Fruit fly (Drosophila melanogaster) whole organism, embryonic: Measurements from ENCODE around the gene nanos.
A peak's percentile ranks its signal among the peaks of the same experiment; 100 is the strongest.

Source experiments
- Awh ChIP-seq: fragments of 200-800 bp; sonication (Bioruptor generic); IDR thresholded peaks from 2 replicates; pipeline ENCODE4, ENCODE4 v1.3.6; 2022; ENCODE audit warnings: missing biosample characterization, missing genetic modification characterization
- CG10979 ChIP-seq: fragments of 200-800 bp; sonication (Bioruptor generic); optimal IDR thresholded peaks from 2 replicates; lab custom pipeline; 2018; ENCODE audit warnings: missing biosample characterization, mild to moderate bottlenecking, missing genetic modification characterization, moderate library complexity
- CG11696 ChIP-seq: fragments of 200-800 bp; sonication (Bioruptor generic); IDR thresholded peaks from 2 replicates; pipeline ENCODE4 v1.3.6; 2022; ENCODE audit warnings: missing biosample characterization, missing genetic modification characterization
- CG12744 ChIP-seq: fragments of 200-800 bp; sonication (Bioruptor generic); optimal IDR thresholded peaks from 2 replicates; lab custom pipeline; 2016; ENCODE audit warnings: missing biosample characterization, missing genetic modification characterization
- CG1603 ChIP-seq: fragments of 200-800 bp; sonication (Bioruptor generic); optimal IDR thresholded peaks from 2 replicates; lab custom pipeline; 2019; ENCODE audit warnings: missing biosample characterization, mild to moderate bottlenecking, missing genetic modification characterization, moderate library complexity
- CG16779 ChIP-seq: fragments of 200-800 bp; sonication (Bioruptor generic); IDR thresholded peaks from 2 replicates; pipeline ENCODE4 v1.3.6; 2022; ENCODE audit warnings: missing biosample characterization, missing genetic modification characterization
- CG17359 ChIP-seq: fragments of 200-800 bp; sonication (Bioruptor generic); optimal IDR thresholded peaks from 3 replicates; lab custom pipeline; 2018; ENCODE audit warnings: missing biosample characterization, mild to moderate bottlenecking, missing genetic modification characterization, moderate library complexity
- CG17361 ChIP-seq: fragments of 200-800 bp; sonication (Bioruptor generic); IDR thresholded peaks from 3 replicates; pipeline ENCODE4 v1.3.6; 2022; ENCODE audit warnings: missing biosample characterization, missing genetic modification characterization
- CG17802 ChIP-seq: fragments of 200-800 bp; sonication (Bioruptor generic); optimal IDR thresholded peaks from 2 replicates; lab custom pipeline; 2018; ENCODE audit warnings: missing biosample characterization, mild to moderate bottlenecking, missing genetic modification characterization, moderate library complexity
- CG31224 ChIP-seq: fragments of 200-800 bp; sonication (Bioruptor generic); IDR thresholded peaks from 2 replicates; pipeline ENCODE4 v1.3.6; 2022; ENCODE audit warnings: missing biosample characterization, missing genetic modification characterization
- CG4328 ChIP-seq: fragments of 200-800 bp; sonication (Bioruptor generic); optimal IDR thresholded peaks from 3 replicates; lab custom pipeline; 2017; ENCODE audit warnings: missing biosample characterization, missing genetic modification reagents, missing genetic modification characterization
- CG43689 ChIP-seq: fragments of 200-800 bp; sonication (Bioruptor generic); IDR thresholded peaks from 2 replicates; pipeline ENCODE4 v1.3.6; 2022; ENCODE audit warnings: missing biosample characterization, missing genetic modification characterization
- CG4617 ChIP-seq: fragments of 200-800 bp; sonication (Bioruptor generic); optimal IDR thresholded peaks from 3 replicates; lab custom pipeline; 2016; ENCODE audit warnings: missing biosample characterization, missing genetic modification characterization, borderline replicate concordance
- CG6254 ChIP-seq: fragments of 200-800 bp; sonication (Bioruptor generic); optimal IDR thresholded peaks from 3 replicates; lab custom pipeline; 2017; ENCODE audit warnings: mild to moderate bottlenecking, missing biosample characterization, missing genetic modification reagents, missing genetic modification characterization
- CG6854 ChIP-seq: fragments of 200-800 bp; sonication (Bioruptor generic); optimal IDR thresholded peaks from 3 replicates; lab custom pipeline; 2017; ENCODE audit warnings: missing biosample characterization, mild to moderate bottlenecking, missing genetic modification characterization
- CG8944 ChIP-seq: fragments of 200-800 bp; sonication (Bioruptor generic); optimal IDR thresholded peaks from 3 replicates; lab custom pipeline; 2016; ENCODE audit warnings: missing biosample characterization, missing genetic modification characterization
- CG9727 ChIP-seq: fragments of 200-800 bp; sonication (Bioruptor generic); optimal IDR thresholded peaks from 3 replicates; lab custom pipeline; 2017; ENCODE audit warnings: missing biosample characterization, mild to moderate bottlenecking, missing genetic modification characterization
- CG9817 ChIP-seq: fragments of 200-800 bp; sonication (Bioruptor generic); optimal IDR thresholded peaks from 2 replicates; lab custom pipeline; 2018; ENCODE audit warnings: missing biosample characterization, mild to moderate bottlenecking, missing genetic modification characterization, moderate library complexity
- D ChIP-seq, 2 experiments: fragments of 200-800 bp in 1 of 2; fragments of >200 bp in 1 of 2; sonication (Bioruptor generic) in 1 of 2; optimal IDR thresholded peaks; 2 replicates in 1 of 2; 3 replicates in 1 of 2; lab custom pipeline; 2017; ENCODE audit warnings: mild to moderate bottlenecking in 1 of 2, missing biosample characterization in 1 of 2, missing genetic modification characterization in 1 of 2, missing genetic modification reagents in 1 of 2
- Doc3 ChIP-seq: fragments of 200-800 bp; sonication (Bioruptor generic); IDR thresholded peaks from 3 replicates; pipeline ENCODE4 v1.3.6; 2022; ENCODE audit warnings: missing biosample characterization, missing genetic modification characterization; ENCODE audit not compliant: partially characterized antibody
- Drgx ChIP-seq: fragments of 200-800 bp; sonication (Bioruptor generic); IDR thresholded peaks from 2 replicates; pipeline ENCODE4 v1.3.6; 2022; ENCODE audit warnings: missing biosample characterization, missing genetic modification characterization
- E2f2 ChIP-seq: fragments of 200-800 bp; sonication (Bioruptor generic); IDR thresholded peaks from 2 replicates; pipeline ENCODE4 v1.3.6; 2022; ENCODE audit warnings: missing biosample characterization, missing genetic modification characterization
- Fer1 ChIP-seq: fragments of 200-800 bp; sonication (Bioruptor generic); optimal IDR thresholded peaks from 2 replicates; lab custom pipeline; 2017; ENCODE audit warnings: missing biosample characterization, mild to moderate bottlenecking, missing genetic modification characterization
- Fer3 ChIP-seq: fragments of 200-800 bp; sonication (Bioruptor generic); optimal IDR thresholded peaks from 2 replicates; lab custom pipeline; 2018; ENCODE audit warnings: missing biosample characterization, mild to moderate bottlenecking, missing genetic modification characterization, moderate library complexity
- HLH3B ChIP-seq: fragments of 200-800 bp; sonication (Bioruptor generic); IDR thresholded peaks from 2 replicates; pipeline ENCODE4 v1.3.6; 2022; ENCODE audit warnings: missing biosample characterization, missing genetic modification characterization
- HmgD ChIP-seq: fragments of 200-800 bp; sonication (Bioruptor generic); optimal IDR thresholded peaks from 3 replicates; lab custom pipeline; 2016; ENCODE audit warnings: missing biosample characterization, missing genetic modification characterization
- Kr ChIP-seq: fragments of 200-800 bp; sonication (Bioruptor generic); optimal IDR thresholded peaks from 2 replicates; lab custom pipeline; 2017; ENCODE audit warnings: missing biosample characterization, mild to moderate bottlenecking, missing genetic modification characterization
- Nf-YA ChIP-seq: fragments of 200-800 bp; sonication (Bioruptor generic); IDR thresholded peaks from 2 replicates; pipeline ENCODE4 v1.3.6; 2022; ENCODE audit warnings: missing biosample characterization, missing genetic modification characterization
- PHDP ChIP-seq: fragments of 200-800 bp; sonication (Bioruptor generic); optimal IDR thresholded peaks from 3 replicates; lab custom pipeline; 2018; ENCODE audit warnings: missing biosample characterization, mild to moderate bottlenecking, missing genetic modification characterization, moderate library complexity
- Ptx1 ChIP-seq: fragments of 200-800 bp; sonication (Bioruptor generic); IDR thresholded peaks from 2 replicates; pipeline ENCODE4 v1.3.6; 2022; ENCODE audit warnings: missing biosample characterization, missing genetic modification characterization
- TFAM ChIP-seq: fragments of 200-800 bp; sonication (Bioruptor generic); optimal IDR thresholded peaks from 2 replicates; lab custom pipeline; 2017; ENCODE audit warnings: missing biosample characterization, missing genetic modification characterization, inconsistent platforms
- Xbp1 ChIP-seq: fragments of 200-800 bp; sonication (Bioruptor generic); optimal IDR thresholded peaks from 3 replicates; lab custom pipeline; 2016; ENCODE audit warnings: missing biosample characterization, mild to moderate bottlenecking, missing genetic modification characterization
- ab ChIP-seq: fragments of 200-800 bp; sonication (Bioruptor generic); optimal IDR thresholded peaks from 2 replicates; lab custom pipeline; 2016; ENCODE audit warnings: missing biosample characterization, missing genetic modification characterization
- ap ChIP-seq: fragments of 200-800 bp; sonication (Bioruptor generic); IDR thresholded peaks from 2 replicates; pipeline ENCODE4 v1.3.6; 2022; ENCODE audit warnings: missing biosample characterization, missing genetic modification characterization
- bbx ChIP-seq: fragments of 200-800 bp; sonication (Bioruptor generic); IDR thresholded peaks from 2 replicates; pipeline ENCODE4 v1.3.6; 2022; ENCODE audit warnings: missing biosample characterization, missing genetic modification characterization; ENCODE audit not compliant: partially characterized antibody
- bcd ChIP-seq: fragments of 200-800 bp; sonication (Bioruptor generic); optimal IDR thresholded peaks from 2 replicates; lab custom pipeline; 2017; ENCODE audit warnings: missing biosample characterization, mild to moderate bottlenecking, missing genetic modification characterization
- bsh ChIP-seq, 2 experiments: fragments of 200-800 bp; sonication (Bioruptor generic); optimal IDR thresholded peaks; 2 replicates each; lab custom pipeline; 2017 to 2018; ENCODE audit warnings: mild to moderate bottlenecking in 2 of 2, missing biosample characterization in 2 of 2, missing genetic modification characterization in 2 of 2, moderate library complexity in 1 of 2
- cg ChIP-seq: fragments of 200-800 bp; sonication (Bioruptor generic); optimal IDR thresholded peaks from 3 replicates; lab custom pipeline; 2019; ENCODE audit warnings: missing biosample characterization, mild to moderate bottlenecking, missing genetic modification characterization, moderate library complexity
- chm ChIP-seq: fragments of 200-800 bp; sonication (Bioruptor generic); IDR thresholded peaks from 2 replicates; pipeline ENCODE4 v1.3.6; 2022; ENCODE audit warnings: missing biosample characterization, missing genetic modification characterization
- ci ChIP-seq: fragments of 200-800 bp; sonication (Bioruptor generic); IDR thresholded peaks from 3 replicates; pipeline ENCODE4 v1.3.6; 2022; ENCODE audit warnings: missing biosample characterization, missing genetic modification characterization
- gcm ChIP-seq: fragments of 200-800 bp; sonication (Bioruptor generic); optimal IDR thresholded peaks from 2 replicates; lab custom pipeline; 2019; ENCODE audit warnings: missing biosample characterization, mild to moderate bottlenecking, missing genetic modification characterization, moderate library complexity
- gsb-n ChIP-seq: fragments of 200-800 bp; sonication (Bioruptor generic); optimal IDR thresholded peaks from 3 replicates; lab custom pipeline; 2018; ENCODE audit warnings: missing biosample characterization, mild to moderate bottlenecking, missing genetic modification characterization
- h ChIP-seq: fragments of >200 bp; optimal IDR thresholded peaks from 2 replicates; lab custom pipeline; 2017
- lmd ChIP-seq: fragments of 200-800 bp; sonication (Bioruptor generic); IDR thresholded peaks from 2 replicates; pipeline ENCODE4 v1.3.6; 2022; ENCODE audit warnings: missing biosample characterization, missing genetic modification characterization
- org-1 ChIP-seq: fragments of 200-800 bp; sonication (Bioruptor generic); optimal IDR thresholded peaks from 2 replicates; lab custom pipeline; 2017; ENCODE audit warnings: missing biosample characterization, missing genetic modification characterization
- sens ChIP-seq: fragments of 200-800 bp; sonication (Bioruptor generic); peaks from one replicate; lab custom pipeline; 2016; ENCODE audit warnings: missing biosample characterization, missing genetic modification characterization
- sens-2 ChIP-seq: fragments of 200-800 bp; sonication (Bioruptor generic); IDR thresholded peaks from 2 replicates; pipeline ENCODE4 v1.3.6; 2022; ENCODE audit warnings: missing biosample characterization, missing genetic modification characterization
- sqz ChIP-seq: fragments of 200-800 bp; sonication (Bioruptor generic); optimal IDR thresholded peaks from 3 replicates; lab custom pipeline; 2018; ENCODE audit warnings: missing biosample characterization, mild to moderate bottlenecking, missing genetic modification characterization
- stwl ChIP-seq: fragments of 200-800 bp; sonication (Bioruptor generic); optimal IDR thresholded peaks from 3 replicates; lab custom pipeline; 2018; ENCODE audit warnings: missing biosample characterization, mild to moderate bottlenecking, missing genetic modification characterization, moderate library complexity

The nanos gene

DNA sequence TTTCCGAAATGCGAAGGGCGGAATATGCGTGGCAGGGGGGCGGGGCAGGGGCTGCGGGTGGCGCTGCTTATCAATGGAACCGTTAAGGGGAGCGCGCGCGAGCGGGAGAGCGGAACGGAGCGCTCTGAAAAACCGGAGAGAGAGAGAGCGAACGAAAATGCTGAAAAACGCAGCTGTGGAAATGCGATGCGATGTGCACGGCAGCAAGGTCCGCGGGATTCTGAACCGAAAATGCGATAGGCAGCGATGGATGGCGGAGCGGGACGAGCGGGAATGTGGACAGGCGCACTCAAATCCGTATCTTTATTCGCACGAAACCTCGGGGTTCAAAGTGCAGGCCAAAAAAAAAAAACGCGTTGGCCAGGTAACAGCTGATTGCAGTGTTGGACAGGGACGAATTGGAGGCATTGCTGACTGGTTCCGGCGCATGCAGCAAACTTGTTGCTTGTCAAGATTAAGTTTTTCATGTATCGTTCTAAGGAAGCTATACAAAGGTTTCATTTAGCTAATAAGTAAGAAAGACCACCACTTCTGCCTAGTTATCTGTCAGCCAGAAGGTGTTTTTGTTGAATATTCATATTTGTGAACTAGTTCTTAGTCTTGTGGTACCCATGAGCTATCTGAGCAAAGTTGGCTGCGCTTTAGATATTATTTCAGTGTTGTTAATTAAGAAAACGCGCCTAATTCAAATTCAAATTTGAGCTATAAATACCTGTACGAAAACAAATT is 9.4 kb upstream of the nanos start, which contains the start of gene Ppcs (continued):
- TF ChIP-seq CG4617 (GFP tag; lab: Kevin White, UChicago) = peak; percentile 71
- TF ChIP-seq CG17359 (tag; lab: Kevin White, UChicago) = peak; percentile 32
- TF ChIP-seq Xbp1 = peak; percentile 46
- TF ChIP-seq CG17802 (tag; lab: Kevin White, UChicago) = peak; percentile 36
- peak; percentile 23 for TF ChIP-seq gsb-n
- TF ChIP-seq bcd (GFP tag; lab: Kevin White, UChicago) = peak; percentile 64
- peak; percentile 67 for TF ChIP-seq CG6854
- TF ChIP-seq ap (GFP tag; lab: Robert Waterston, UW) = no peak
- peak; percentile 55 for TF ChIP-seq Fer3 (tag; lab: Kevin White, UChicago)
- TF ChIP-seq CG4328 (GFP tag; lab: Kevin White, UChicago) = peak; percentile 69
- no peak for TF ChIP-seq Kr (GFP tag; lab: Kevin White, UChicago)
- TF ChIP-seq PHDP (tag; lab: Kevin White, UChicago) = peak; percentile 2
- no peak for TF ChIP-seq CG31224 (GFP tag; lab: Robert Waterston, UW)
- TF ChIP-seq CG10979 = peak; percentile 43
- no peak for TF ChIP-seq TFAM (GFP tag; lab: Kevin White, UChicago)
- TF ChIP-seq CG9727 (GFP tag; lab: Kevin White, UChicago) = peak; percentile 69
- TF ChIP-seq CG1603 = peak; percentile 41
- no peak for TF ChIP-seq h (lab: Kevin White, UChicago)
- peak; percentile 65 for TF ChIP-seq Drgx (GFP tag; lab: Robert Waterston, UW)
- no peak for TF ChIP-seq sens-2 (GFP tag; lab: Robert Waterston, UW)
- TF ChIP-seq ci (GFP tag; lab: Robert Waterston, UW) = peak; percentile 60; the same call in 2 of the 3 replicates
- no peak for TF ChIP-seq D (optimal IDR thresholded peaks at IDR 0.05; lab: Kevin White, UChicago)
- peak; percentile 49 for TF ChIP-seq D (GFP tag; optimal IDR thresholded peaks at IDR 0.05; lab: Kevin White, UChicago)
- TF ChIP-seq CG11696 (GFP tag; lab: Robert Waterston, UW) = 0 out of 2 replicates have a peak, but pooled peaks have one; percentile 32
- peak; percentile 95 for TF ChIP-seq E2f2 (GFP tag; lab: Robert Waterston, UW)
- peak; percentile 75; the same call in 1 of the 2 replicates for TF ChIP-seq CG16779 (GFP tag; lab: Robert Waterston, UW)
- peak; percentile 55; the same call in 1 of the 2 replicates for TF ChIP-seq Ptx1
- TF ChIP-seq org-1 (GFP tag; lab: Kevin White, UChicago) = no peak
- no peak for TF ChIP-seq Doc3 (GFP tag; lab: Robert Waterston, UW)
- TF ChIP-seq CG12744 = no peak
- TF ChIP-seq sqz (GFP tag; lab: Kevin White, UChicago) = peak; percentile 99
- TF ChIP-seq CG17361 = peak; percentile 81
- no peak; the same call in 1 of the 2 replicates for TF ChIP-seq HLH3B (GFP tag; lab: Robert Waterston, UW)
- no peak for TF ChIP-seq cg
- TF ChIP-seq Nf-YA = no peak
- TF ChIP-seq bsh (GFP tag; optimal IDR thresholded peaks at IDR 0.05; lab: Kevin White, UChicago) = peak; percentile 27 to 92
- peak; percentile 58; the same call in 1 of the 2 replicates for TF ChIP-seq chm
- peak; percentile 60 for TF ChIP-seq lmd (GFP tag; lab: Robert Waterston, UW)
- TF ChIP-seq HmgD = peak; percentile 73
- no peak for TF ChIP-seq CG43689 (GFP tag; lab: Robert Waterston, UW)
- no peak for TF ChIP-seq Awh
- TF ChIP-seq ab (GFP tag; lab: Kevin White, UChicago) = no peak
- TF ChIP-seq CG6254 = peak; percentile 57
- peak; percentile 65 for TF ChIP-seq CG8944 (GFP tag; lab: Kevin White, UChicago)
- TF ChIP-seq bbx (GFP tag; lab: Robert Waterston, UW) = no peak; the same call in 1 of the 2 replicates
- TF ChIP-seq sens (GFP tag; lab: Kevin White, UChicago) = peak; percentile 81
- no peak for TF ChIP-seq gcm (GFP tag; lab: Kevin White, UChicago)
- peak; percentile 56 for TF ChIP-seq CG9817 (tag; lab: Kevin White, UChicago)
- TF ChIP-seq stwl (tag; lab: Kevin White, UChicago) = peak; percentile 62
- peak; percentile 51 for TF ChIP-seq Fer1
